Worm (Caenorhabditis elegans) whole organism, mixed stage, embryonic: ENCODE data around the gene F17C11.4.

Experiments
- ceh-83 ChIP-seq: fragments of 200-800 bp; sonication (Bioruptor generic); optimal IDR thresholded peaks from 2 replicates; lab custom pipeline; 2018; ENCODE audit warnings: mild to moderate bottlenecking, missing genetic modification characterization, missing compliant biosample characterization
- elt-3 ChIP-seq: fragments of 150-350 bp; optimal IDR thresholded peaks from 2 replicates; lab custom pipeline; 2014; ENCODE audit warnings: missing biosample characterization, missing genetic modification characterization
- lin-13 ChIP-seq: fragments of 150-350 bp; optimal IDR thresholded peaks from 2 replicates; lab custom pipeline; 2014; ENCODE audit warnings: missing biosample characterization, missing genetic modification characterization
- lsy-2 ChIP-seq: fragments of 150-350 bp; optimal IDR thresholded peaks from 2 replicates; lab custom pipeline; 2014; ENCODE audit warnings: missing biosample characterization, missing genetic modification characterization
- mab-5 ChIP-seq: fragments of 150-350 bp; optimal IDR thresholded peaks from 2 replicates; lab custom pipeline; 2014; ENCODE audit warnings: missing biosample characterization, missing genetic modification characterization
- nhr-12 ChIP-seq: fragments of 150-350 bp; optimal IDR thresholded peaks from 2 replicates; lab custom pipeline; 2014; ENCODE audit warnings: missing biosample characterization, missing genetic modification characterization
- nhr-28 ChIP-seq: fragments of 150-350 bp; optimal IDR thresholded peaks from 2 replicates; lab custom pipeline; 2014; ENCODE audit warnings: missing biosample characterization, missing genetic modification characterization
- nhr-76 ChIP-seq: sonication (generic microtip); optimal IDR thresholded peaks from 2 replicates; lab custom pipeline; 2017; ENCODE audit warnings: missing biosample characterization, missing genetic modification characterization
- snpc-4 ChIP-seq: fragments of 150-350 bp; optimal IDR thresholded peaks from 2 replicates; lab custom pipeline; 2014; ENCODE audit warnings: missing biosample characterization, missing genetic modification characterization
- unc-39 ChIP-seq: fragments of 150-350 bp; optimal IDR thresholded peaks from 2 replicates; lab custom pipeline; 2014; ENCODE audit warnings: missing biosample characterization, missing genetic modification characterization
- unc-62 ChIP-seq: fragments of 150-350 bp; optimal IDR thresholded peaks from 2 replicates; lab custom pipeline; 2014; ENCODE audit warnings: missing biosample characterization, missing genetic modification reagents, missing genetic modification characterization

DNA sequence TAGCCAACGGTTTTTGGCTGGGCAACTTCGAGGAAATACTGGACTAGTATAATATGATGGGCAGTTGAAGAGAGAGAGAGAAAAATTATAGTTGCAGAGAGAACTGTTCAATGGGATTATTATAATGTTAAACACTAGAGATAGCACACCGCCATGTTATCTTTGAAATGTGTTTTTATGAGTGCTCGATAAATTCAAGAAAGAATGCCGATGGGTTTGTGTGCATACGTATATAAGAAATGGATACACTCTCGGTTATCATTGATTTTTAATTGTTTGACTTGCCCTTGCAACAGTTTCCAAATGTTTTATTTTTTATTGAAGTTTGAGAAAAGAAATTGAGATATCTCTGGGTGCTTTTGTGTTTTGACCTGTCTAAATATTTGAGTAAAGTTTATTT lies 15.0 kb upstream of the F17C11.4 start, which contains the start of gene F17C11.12:
- no peak for TF ChIP-seq nhr-28 (tag; lab: Kevin White, UChicago)
- TF ChIP-seq elt-3 (tag; lab: Kevin White, UChicago) = no peak
- TF ChIP-seq unc-39 (tag; lab: Kevin White, UChicago) = no peak
- no peak for TF ChIP-seq lsy-2 (tag; lab: Kevin White, UChicago)
- no peak for TF ChIP-seq snpc-4 (tag; lab: Kevin White, UChicago)
- no peak for TF ChIP-seq ceh-83 (GFP tag; lab: Kevin White, UChicago)
- TF ChIP-seq nhr-12 (tag; lab: Kevin White, UChicago) = no peak
- no peak for TF ChIP-seq lin-13
- no peak for TF ChIP-seq mab-5 (tag; lab: Kevin White, UChicago)
- TF ChIP-seq unc-62 (GFP tag; lab: Kevin White, UChicago) = no peak
- TF ChIP-seq nhr-76 (tag; lab: Kevin White, UChicago) = no peak
